Worm (Caenorhabditis elegans) whole organism, L2 larva: Measurements from ENCODE around the gene F21D9.8.

Experiments used
- C34F6.9 ChIP-seq: fragments of 150-350 bp; optimal IDR thresholded peaks from 2 replicates; lab custom pipeline; 2014; ENCODE audit warnings: missing biosample characterization, missing genetic modification characterization
- F13H6.1 ChIP-seq: sonication (generic microtip); optimal IDR thresholded peaks from 2 replicates; lab custom pipeline; 2016; ENCODE audit warnings: missing genetic modification characterization, missing compliant biosample characterization
- R02D3.7 ChIP-seq: fragments of 150-350 bp; optimal IDR thresholded peaks from 2 replicates; lab custom pipeline; 2014; ENCODE audit warnings: missing biosample characterization, missing genetic modification characterization
- Y55F3AM.14 ChIP-seq: fragments of 200-800 bp; sonication (Bioruptor generic); optimal IDR thresholded peaks from 2 replicates; lab custom pipeline; 2018; ENCODE audit warnings: mild to moderate bottlenecking, missing genetic modification characterization, missing compliant biosample characterization
- ZK546.5 ChIP-seq: sonication (generic microtip); optimal IDR thresholded peaks from 2 replicates; lab custom pipeline; 2017; ENCODE audit warnings: missing biosample characterization, missing genetic modification characterization
- aly-2 ChIP-seq: fragments of 150-350 bp; optimal IDR thresholded peaks from 2 replicates; lab custom pipeline; 2014; ENCODE audit warnings: missing biosample characterization, missing genetic modification characterization
- ama-1 ChIP-seq: fragments of 150-350 bp; optimal IDR thresholded peaks from 2 replicates; lab custom pipeline; 2018; ENCODE audit warnings: inconsistent platforms
- blmp-1 ChIP-seq: sonication (generic microtip); optimal IDR thresholded peaks from 2 replicates; lab custom pipeline; 2017; ENCODE audit warnings: missing genetic modification characterization, mild to moderate bottlenecking, missing compliant biosample characterization, antibody characterized with exemption, moderate library complexity; ENCODE audit not compliant: insufficient read depth
- ceh-16 ChIP-seq: fragments of 150-350 bp; optimal IDR thresholded peaks from 2 replicates; lab custom pipeline; 2014; ENCODE audit warnings: missing biosample characterization, missing genetic modification characterization
- dmd-4 ChIP-seq: sonication (generic microtip); optimal IDR thresholded peaks from 2 replicates; lab custom pipeline; 2017; ENCODE audit warnings: missing biosample characterization, missing genetic modification characterization
- egl-27 ChIP-seq: sonication (generic microtip); optimal IDR thresholded peaks from 3 replicates; lab custom pipeline; 2017; ENCODE audit warnings: missing biosample characterization, missing genetic modification reagents, missing genetic modification characterization
- elt-1 ChIP-seq: fragments of 150-350 bp; optimal IDR thresholded peaks from 2 replicates; lab custom pipeline; 2014; ENCODE audit warnings: missing biosample characterization, missing genetic modification characterization
- elt-3 ChIP-seq: sonication (generic microtip); optimal IDR thresholded peaks from 2 replicates; lab custom pipeline; 2017; ENCODE audit warnings: missing biosample characterization, missing genetic modification characterization
- gmeb-1 ChIP-seq: fragments of 150-350 bp; optimal IDR thresholded peaks from 2 replicates; lab custom pipeline; 2014; ENCODE audit warnings: missing biosample characterization, missing genetic modification characterization
- lin-11 ChIP-seq: fragments of 150-350 bp; sonication (generic microtip); optimal IDR thresholded peaks from 2 replicates; lab custom pipeline; 2014; ENCODE audit warnings: missing biosample characterization, missing genetic modification characterization, inconsistent platforms, mixed read lengths
- lin-13 ChIP-seq: fragments of 150-350 bp; optimal IDR thresholded peaks from 2 replicates; lab custom pipeline; 2014; ENCODE audit warnings: missing biosample characterization, missing genetic modification reagents, missing genetic modification characterization
- lin-39 ChIP-seq: fragments of 150-350 bp; optimal IDR thresholded peaks from 2 replicates; lab custom pipeline; 2014; ENCODE audit warnings: missing biosample characterization, missing genetic modification reagents, missing genetic modification characterization
- mbf-1 ChIP-seq: sonication (generic microtip); optimal IDR thresholded peaks from 2 replicates; lab custom pipeline; 2017; ENCODE audit warnings: missing biosample characterization, missing genetic modification characterization
- nhr-10 ChIP-seq: sonication (generic microtip); optimal IDR thresholded peaks from 2 replicates; lab custom pipeline; 2017; ENCODE audit warnings: missing biosample characterization, missing genetic modification characterization
- nhr-11 ChIP-seq: fragments of 150-350 bp; optimal IDR thresholded peaks from 2 replicates; lab custom pipeline; 2014; ENCODE audit warnings: missing biosample characterization, missing genetic modification characterization
- nhr-12 ChIP-seq: fragments of 150-350 bp; optimal IDR thresholded peaks from 2 replicates; lab custom pipeline; 2014; ENCODE audit warnings: missing biosample characterization, missing genetic modification characterization
- nhr-129 ChIP-seq: fragments of 150-350 bp; optimal IDR thresholded peaks from 2 replicates; lab custom pipeline; 2014; ENCODE audit warnings: missing biosample characterization, missing genetic modification characterization
- nhr-21 ChIP-seq: fragments of 150-350 bp; optimal IDR thresholded peaks from 2 replicates; lab custom pipeline; 2014; ENCODE audit warnings: missing biosample characterization, missing genetic modification characterization
- nhr-23 ChIP-seq: fragments of 150-350 bp; optimal IDR thresholded peaks from 2 replicates; lab custom pipeline; 2014; ENCODE audit warnings: missing biosample characterization, missing genetic modification reagents, missing genetic modification characterization
- nhr-237 ChIP-seq: fragments of 150-350 bp; optimal IDR thresholded peaks from 2 replicates; lab custom pipeline; 2014; ENCODE audit warnings: missing biosample characterization, missing genetic modification characterization
- nhr-25 ChIP-seq: fragments of 150-350 bp; sonication (generic microtip); optimal IDR thresholded peaks from 3 replicates; lab custom pipeline; 2014; ENCODE audit warnings: missing biosample characterization, missing genetic modification characterization
- nhr-77 ChIP-seq: fragments of 150-350 bp; optimal IDR thresholded peaks from 2 replicates; lab custom pipeline; 2014; ENCODE audit warnings: missing biosample characterization, missing genetic modification characterization
- peb-1 ChIP-seq: fragments of 150-350 bp; optimal IDR thresholded peaks from 2 replicates; lab custom pipeline; 2014; ENCODE audit warnings: missing biosample characterization, missing genetic modification characterization
- sem-4 ChIP-seq: fragments of 150-350 bp; optimal IDR thresholded peaks from 2 replicates; lab custom pipeline; 2014; ENCODE audit warnings: missing biosample characterization, missing genetic modification reagents, missing genetic modification characterization
- skn-1 ChIP-seq: sonication (generic microtip); optimal IDR thresholded peaks from 2 replicates; lab custom pipeline; 2017; ENCODE audit warnings: missing biosample characterization, missing genetic modification characterization
- sma-3 ChIP-seq: sonication (generic microtip); optimal IDR thresholded peaks from 2 replicates; lab custom pipeline; 2016; ENCODE audit warnings: missing genetic modification reagents, missing genetic modification characterization, missing compliant biosample characterization
- sma-9 ChIP-seq, 2 experiments: fragments of 150-350 bp in 1 of 2; sonication (generic microtip) in 1 of 2; optimal IDR thresholded peaks; 2 replicates each; lab custom pipeline; 2014 to 2016; ENCODE audit warnings: missing genetic modification characterization in 2 of 2, mild to moderate bottlenecking in 1 of 2, missing biosample characterization in 1 of 2, missing compliant biosample characterization in 1 of 2, missing genetic modification reagents in 1 of 2, moderate library complexity in 1 of 2
- snpc-4 ChIP-seq: fragments of 150-350 bp; optimal IDR thresholded peaks from 2 replicates; lab custom pipeline; 2014; ENCODE audit warnings: missing biosample characterization, missing genetic modification characterization
- unc-55 ChIP-seq: fragments of 150-350 bp; sonication (generic microtip); optimal IDR thresholded peaks from 3 replicates; lab custom pipeline; 2014; ENCODE audit warnings: missing biosample characterization, missing genetic modification reagents, missing genetic modification characterization
- unc-62 ChIP-seq: fragments of 150-350 bp; optimal IDR thresholded peaks from 2 replicates; lab custom pipeline; 2014; ENCODE audit warnings: missing biosample characterization, missing genetic modification reagents, missing genetic modification characterization
- zag-1 ChIP-seq: fragments of 150-350 bp; optimal IDR thresholded peaks from 2 replicates; lab custom pipeline; 2014; ENCODE audit warnings: missing biosample characterization, missing genetic modification characterization
- ztf-1 ChIP-seq: fragments of 200-800 bp; sonication (Bioruptor generic); conservative IDR thresholded peaks from 2 replicates; pipeline ENCODE4 v1.3.6; 2022; ENCODE audit warnings: missing genetic modification characterization, missing compliant biosample characterization
- ztf-11 ChIP-seq: sonication (generic microtip); optimal IDR thresholded peaks from 2 replicates; lab custom pipeline; 2017; ENCODE audit warnings: missing biosample characterization, missing genetic modification characterization

Gene F21D9.8

ce11 chrV:19297510-19297909 lies 17.7 kb upstream of the F21D9.8 start, which contains the start of gene fbxb-60:
Gene fbxb-60 (plus strand): TSS chrV:19297810.
- TF ChIP-seq Y55F3AM.14 (no peak), sem-4 (no peak), C34F6.9 (tag; lab: Kevin White, UChicago) (no peak), aly-2 (no peak), mbf-1 (tag; lab: Kevin White, UChicago) (no peak), lin-11 (no peak), skn-1 (tag; lab: Kevin White, UChicago) (no peak), snpc-4 (no peak), nhr-12 (no peak), ceh-16 (tag; lab: Kevin White, UChicago) (no peak), nhr-11 (no peak), ztf-11 (tag; lab: Kevin White, UChicago) (no peak), sma-9 (GFP tag; optimal IDR thresholded peaks at IDR 0.05; lab: Kevin White, UChicago) (no peak), sma-9 (tag; optimal IDR thresholded peaks at IDR 0.05; lab: Kevin White, UChicago) (no peak), egl-27 (tag; lab: Kevin White, UChicago) (no peak), lin-39 (tag; lab: Kevin White, UChicago) (no peak), nhr-10 (tag; lab: Kevin White, UChicago) (no peak), unc-62 (GFP tag; lab: Kevin White, UChicago) (no peak), nhr-23 (tag; lab: Kevin White, UChicago) (no peak), nhr-77 (tag; lab: Kevin White, UChicago) (no peak), gmeb-1 (no peak)
- TF ChIP-seq, all 48 proteins: peak for 0

- TF ChIP-seq nhr-25 (tag; lab: Kevin White, UChicago) (no peak), gmeb-1 (no peak), unc-62 (GFP tag; lab: Kevin White, UChicago) (no peak), peb-1 (tag; lab: Kevin White, UChicago) (no peak), unc-55 (GFP tag; lab: Kevin White, UChicago) (no peak), ZK546.5 (tag; lab: Kevin White, UChicago) (no peak), R02D3.7 (tag; lab: Kevin White, UChicago) (no peak), zag-1 (no peak), blmp-1 (tag; lab: Kevin White, UChicago) (no peak), nhr-129 (no peak), nhr-21 (tag; lab: Kevin White, UChicago) (no peak), dmd-4 (no peak), nhr-23 (tag; lab: Kevin White, UChicago) (no peak), aly-2 (no peak), ama-1 (lab: Kevin White, UChicago) (no peak), skn-1 (tag; lab: Kevin White, UChicago) (no peak), elt-1 (tag; lab: Kevin White, UChicago) (no peak), Y55F3AM.14 (no peak)
Observed at ce11 chrV:19296723-19297122, 16.9 kb upstream of the F21D9.8 start, which contains the start of gene F55C9.6. Gene F55C9.6 (minus strand): TSS chrV:19296823.

DNA sequence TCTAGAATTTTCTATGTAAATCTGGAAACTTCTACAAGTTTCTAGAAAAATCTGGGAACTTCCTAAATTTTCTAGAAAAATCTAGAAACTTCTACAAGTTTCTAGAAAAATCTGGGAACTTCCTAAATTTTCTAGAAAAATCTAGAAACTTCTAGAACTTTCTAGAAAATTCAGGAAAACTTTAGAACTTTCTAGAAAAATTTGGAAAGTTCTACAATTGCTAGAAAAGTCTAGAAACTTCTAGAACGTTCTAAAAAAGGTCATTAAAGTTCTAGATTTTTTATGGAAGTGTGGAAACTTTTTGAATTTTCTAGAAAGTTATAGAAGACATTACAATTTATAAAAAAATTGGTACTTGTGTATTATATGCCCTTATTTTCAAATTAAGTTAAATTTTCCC lies 13.2 kb upstream of the F21D9.8 start, which contains the start of gene F55C9.5:
TSS of gene F55C9.5 (minus strand) at position 101 of the 400 bp plus-strand sequence.
- TF ChIP-seq ztf-11 (tag; lab: Kevin White, UChicago) (no peak), peb-1 (tag; lab: Kevin White, UChicago) (no peak), unc-55 (GFP tag; lab: Kevin White, UChicago) (no peak), R02D3.7 (tag; lab: Kevin White, UChicago) (no peak), sma-3 (GFP tag; lab: Kevin White, UChicago) (no peak), lin-13 (GFP tag; lab: Kevin White, UChicago) (no peak), Y55F3AM.14 (no peak), nhr-21 (tag; lab: Kevin White, UChicago) (no peak), nhr-237 (no peak)

DNA sequence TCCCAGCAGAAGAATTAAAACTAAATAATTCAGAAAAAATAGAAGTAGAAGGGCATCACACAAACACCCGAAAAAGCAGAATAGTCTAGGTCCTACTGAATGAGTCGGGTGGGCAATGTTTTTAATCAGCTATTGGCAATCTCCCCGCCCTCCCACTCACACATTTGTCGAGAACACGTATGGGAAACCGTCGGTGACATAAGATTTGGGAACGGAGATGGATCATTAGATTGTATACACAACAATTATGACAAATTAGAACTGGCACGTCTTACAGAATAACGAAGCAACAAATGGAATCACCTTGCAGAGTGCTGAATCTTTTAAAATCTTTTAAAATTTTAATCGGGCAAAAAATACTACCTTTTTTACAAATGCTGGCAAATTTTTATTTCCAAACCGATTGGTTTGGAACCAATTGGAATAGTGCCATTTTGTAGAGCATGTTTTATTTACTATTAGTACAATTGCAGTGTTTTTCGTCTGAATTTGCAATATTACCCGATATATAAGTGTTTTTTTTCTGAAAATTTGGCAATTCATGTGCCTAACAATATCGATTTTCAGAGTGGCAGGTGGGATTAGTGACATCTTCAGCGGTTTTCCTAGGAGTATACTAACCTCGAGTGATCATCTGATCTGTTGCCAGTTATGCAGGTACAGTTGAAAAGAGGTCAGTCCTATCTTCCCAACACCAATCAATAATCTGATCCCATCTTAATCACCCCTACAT lies 8.5 kb upstream of the F21D9.8 start, which contains the start of the genes F55C9.3 and fbxb-57:
TSS of gene F55C9.3 (minus strand) at position 101 of the 733 bp plus-strand sequence.
TSS of gene fbxb-57 (plus strand) at position 683 of the 733 bp plus-strand sequence.
- TF ChIP-seq ztf-1 (GFP tag; lab: Robert Waterston, UW) (no peak), peb-1 (tag; lab: Kevin White, UChicago) (no peak), blmp-1 (tag; lab: Kevin White, UChicago) (no peak), F13H6.1 (no peak), nhr-23 (tag; lab: Kevin White, UChicago) (no peak), egl-27 (tag; lab: Kevin White, UChicago) (no peak), sma-3 (GFP tag; lab: Kevin White, UChicago) (no peak), aly-2 (no peak), elt-3 (no peak), ztf-11 (tag; lab: Kevin White, UChicago) (no peak)
- TF ChIP-seq, all 48 proteins: peak for 0
